Fruit fly (Drosophila melanogaster): ENCODE measurements around the gene Ncoa6.

Gene Ncoa6

dm6 chr2L:5292977-5293513 is 33.4 kb downstream of the Ncoa6 start (continued):
- TF ChIP-seq Eip93F (GFP tag; optimal IDR thresholded peaks at IDR 0.05) (peak; percentile 88), svp (GFP tag) (peak; percentile 99), CG7368 (GFP tag; optimal IDR thresholded peaks at IDR 0.05) (peak; percentile 92), CG6854 (GFP tag; optimal IDR thresholded peaks at IDR 0.05) (peak; percentile 86), CG6808 (GFP tag; optimal IDR thresholded peaks at IDR 0.05) (peak; percentile 96), Hr4 (GFP tag; optimal IDR thresholded peaks at IDR 0.05) (peak; percentile 89), Blimp-1 (GFP tag; optimal IDR thresholded peaks at IDR 0.05) (peak; percentile 82), CG10631 (GFP tag; optimal IDR thresholded peaks at IDR 0.05) (peak; percentile 92), topi (GFP tag; optimal IDR thresholded peaks at IDR 0.05) (peak; percentile 95), Sox15 (GFP tag; optimal IDR thresholded peaks at IDR 0.05) (peak; percentile 89), CG6276 (GFP tag; optimal IDR thresholded peaks at IDR 0.05) (peak; percentile 85), salr (GFP tag; optimal IDR thresholded peaks at IDR 0.05) (peak; percentile 82 to 86), esn (GFP tag; optimal IDR thresholded peaks at IDR 0.05) (peak; percentile 96)

- TF ChIP-seq Ets21C (GFP tag; optimal IDR thresholded peaks at IDR 0.05) (peak; percentile 89), cyc (GFP tag; optimal IDR thresholded peaks at IDR 0.05) (peak; percentile 95), spab (GFP tag; optimal IDR thresholded peaks at IDR 0.05) (peak; percentile 94), CG31627 (GFP tag; optimal IDR thresholded peaks at IDR 0.05) (peak; percentile 95), Blimp-1 (GFP tag; optimal IDR thresholded peaks at IDR 0.05) (peak; percentile 55), CG10631 (GFP tag; optimal IDR thresholded peaks at IDR 0.05) (peak; percentile 96), net (GFP tag; optimal IDR thresholded peaks at IDR 0.05) (peak; percentile 86), dac (GFP tag; optimal IDR thresholded peaks at IDR 0.05) (no peak), dsx (GFP tag; optimal IDR thresholded peaks at IDR 0.05; ENCODE audit: poor library complexity, severe bottlenecking) (peak; percentile 96), Hr4 (GFP tag; optimal IDR thresholded peaks at IDR 0.05) (peak; percentile 73), CG11294 (GFP tag; IDR thresholded peaks at IDR 0.05) (peak; percentile 66), Sox102F (GFP tag; optimal IDR thresholded peaks at IDR 0.05) (peak; percentile 95), esn (GFP tag; optimal IDR thresholded peaks at IDR 0.05) (peak; percentile 94), CG15336 (GFP tag; IDR thresholded peaks at IDR 0.05) (peak; percentile 77), CG11902 (GFP tag; optimal IDR thresholded peaks at IDR 0.05) (peak; percentile 94), CG10669 (GFP tag; optimal IDR thresholded peaks at IDR 0.05) (peak; percentile 98), salr (GFP tag; optimal IDR thresholded peaks at IDR 0.05) (peak; percentile 60 to 94), Eip75B (GFP tag; optimal IDR thresholded peaks at IDR 0.05) (peak; percentile 91), acj6 (GFP tag; optimal IDR thresholded peaks at IDR 0.05) (peak; percentile 94), eg (GFP tag; IDR thresholded peaks at IDR 0.05) (peak; percentile 78), fkh (GFP tag; optimal IDR thresholded peaks at IDR 0.05) (no peak), Eip93F (GFP tag; optimal IDR thresholded peaks at IDR 0.05) (peak; percentile 84), CG7368 (GFP tag; optimal IDR thresholded peaks at IDR 0.05) (peak; percentile 87), svp (GFP tag) (peak; percentile 92), fd85E (GFP tag; optimal IDR thresholded peaks at IDR 0.05) (peak; percentile 82), CG6276 (GFP tag; optimal IDR thresholded peaks at IDR 0.05) (peak; percentile 44), CG6854 (GFP tag; optimal IDR thresholded peaks at IDR 0.05) (peak; percentile 77), CG8632 (GFP tag; optimal IDR thresholded peaks at IDR 0.05) (peak; percentile 94), CG32006 (GFP tag; optimal IDR thresholded peaks at IDR 0.05) (peak; percentile 74), Hr39 (GFP tag; optimal IDR thresholded peaks at IDR 0.05) (peak; percentile 89), CG6792 (GFP tag; optimal IDR thresholded peaks at IDR 0.05) (peak; percentile 91), CG9139 (GFP tag; optimal IDR thresholded peaks at IDR 0.05) (peak; percentile 90), Sox14 (GFP tag; optimal IDR thresholded peaks at IDR 0.05) (peak; percentile 74), Gug (GFP tag; IDR thresholded peaks at IDR 0.05) (peak; percentile 73), topi (GFP tag; optimal IDR thresholded peaks at IDR 0.05) (peak; percentile 95), CG8119 (GFP tag; IDR thresholded peaks at IDR 0.05) (peak; percentile 78), ss (GFP tag; optimal IDR thresholded peaks at IDR 0.05) (peak; percentile 72 to 94), Sox15 (GFP tag; optimal IDR thresholded peaks at IDR 0.05) (peak; percentile 92), CG1621 (tag; optimal IDR thresholded peaks at IDR 0.05) (peak; percentile 93), lz (GFP tag; optimal IDR thresholded peaks at IDR 0.05) (peak; percentile 94), vri (GFP tag; optimal IDR thresholded peaks at IDR 0.05) (no peak), Met (GFP tag; optimal IDR thresholded peaks at IDR 0.05) (peak; percentile 94), CG11762 (GFP tag; optimal IDR thresholded peaks at IDR 0.05; ENCODE audit: insufficient read depth) (peak; percentile 90), Hr38 (GFP tag; optimal IDR thresholded peaks at IDR 0.05) (no peak), fd59A (GFP tag; optimal IDR thresholded peaks at IDR 0.05) (peak; percentile 95), CG4318 (GFP tag; optimal IDR thresholded peaks at IDR 0.05) (peak; percentile 53)
Measured at dm6 chr2L:5292643-5292963, 33.9 kb downstream of the Ncoa6 start.
